Worm (Caenorhabditis elegans): ENCODE results near the gene F35E12.2.
A peak's percentile ranks its signal among the peaks of the same experiment; 100 is the strongest.

Gene F35E12.2

DNA sequence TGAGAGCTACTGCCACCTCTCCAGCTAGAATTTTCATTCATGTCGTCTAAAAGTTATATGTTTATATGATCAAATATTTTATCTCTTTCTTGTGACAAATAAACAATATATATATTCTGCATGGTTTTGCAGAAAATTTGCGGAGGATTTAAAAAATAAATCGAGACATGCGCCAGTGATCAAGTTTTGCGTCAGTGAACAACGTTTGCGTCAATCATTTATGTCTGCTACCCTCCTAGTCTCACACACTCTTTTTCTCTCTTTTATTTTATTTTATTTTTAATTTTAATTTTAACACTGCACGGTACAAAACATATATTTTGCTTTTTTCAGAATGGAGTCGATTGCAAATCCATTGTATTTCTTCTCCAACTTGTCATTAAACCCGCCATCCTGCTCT is 46.1 kb downstream of the F35E12.2 start, which contains the start of the genes tag-65 and ccz-1 (continued):
- TF ChIP-seq nfya-1 (tag; optimal IDR thresholded peaks at IDR 0.05) (peak; percentile 71), tbx-2 (tag; optimal IDR thresholded peaks at IDR 0.05) (peak; percentile 42), pha-2 (tag; optimal IDR thresholded peaks at IDR 0.05) (no peak), che-1 (tag; optimal IDR thresholded peaks at IDR 0.05) (no peak), ztf-16 (tag; optimal IDR thresholded peaks at IDR 0.05) (no peak), sdc-2 (tag; optimal IDR thresholded peaks at IDR 0.05) (no peak), ceh-31 (tag; optimal IDR thresholded peaks at IDR 0.05) (peak; percentile 35), pax-1 (tag; optimal IDR thresholded peaks at IDR 0.05) (no peak), odd-2 (tag; optimal IDR thresholded peaks at IDR 0.05) (no peak), elt-2 (tag; optimal IDR thresholded peaks at IDR 0.05) (peak; percentile 45), hlh-13 (GFP tag; optimal IDR thresholded peaks at IDR 0.05) (no peak), ceh-34 (tag; optimal IDR thresholded peaks at IDR 0.05) (no peak), dmd-4 (tag; optimal IDR thresholded peaks at IDR 0.05; ENCODE audit: borderline replicate concordance) (no peak), ceh-2 (tag; optimal IDR thresholded peaks at IDR 0.05) (no peak), pros-1 (tag; optimal IDR thresholded peaks at IDR 0.05) (no peak), tbx-7 (tag; optimal IDR thresholded peaks at IDR 0.05) (no peak)
